Worm (Caenorhabditis elegans): ENCODE data around the gene clec-205.
A peak's percentile ranks its signal among the peaks of the same experiment; 100 is the strongest.

The clec-205 gene

ce11 chrV:1767427-1767826 is 6.7 kb downstream of the clec-205 start:
- TF ChIP-seq aha-1 (tag) (no peak), nhr-28 (tag; optimal IDR thresholded peaks at IDR 0.05) (peak; percentile 22), zip-2 (tag; optimal IDR thresholded peaks at IDR 0.05) (no peak), gei-8 (GFP tag; optimal IDR thresholded peaks at IDR 0.05) (no peak), mxl-2 (GFP tag; conservative IDR thresholded peaks at IDR 0.05) (no peak)

- TF ChIP-seq F10B5.3 (tag; optimal IDR thresholded peaks at IDR 0.05), result no peak
- TF ChIP-seq cey-2 (tag; optimal IDR thresholded peaks at IDR 0.05; ENCODE audit: borderline replicate concordance, insufficient read depth), result no peak
- no peak for TF ChIP-seq D1046.2 (GFP tag; IDR thresholded peaks at IDR 0.05)
- peak; percentile 83 for TF ChIP-seq hlh-11 (tag; optimal IDR thresholded peaks at IDR 0.05)
- TF ChIP-seq hif-1 (tag; optimal IDR thresholded peaks at IDR 0.05), result no peak
- TF ChIP-seq ama-1 (optimal IDR thresholded peaks at IDR 0.05), result no peak
- TF ChIP-seq mep-1 (tag; optimal IDR thresholded peaks at IDR 0.05), result peak; percentile 28
- TF ChIP-seq lin-1 (GFP tag; IDR thresholded peaks at IDR 0.05), result no peak
- TF ChIP-seq lsy-2 (tag; optimal IDR thresholded peaks at IDR 0.05), result no peak
- no peak for TF ChIP-seq egl-43 (GFP tag; IDR thresholded peaks at IDR 0.05)
- no peak for TF ChIP-seq nhr-10 (tag; optimal IDR thresholded peaks at IDR 0.05)
- TF ChIP-seq dmd-6 (GFP tag; IDR thresholded peaks at IDR 0.05), result peak; percentile 67
- no peak for TF ChIP-seq F44E2.7 (GFP tag; IDR thresholded peaks at IDR 0.05)
- TF ChIP-seq ceh-82 (tag; optimal IDR thresholded peaks at IDR 0.05), result no peak
- TF ChIP-seq madf-5 (GFP tag; IDR thresholded peaks at IDR 0.05), result no peak
- no peak for TF ChIP-seq aly-2 (tag; optimal IDR thresholded peaks at IDR 0.05)
- peak in 1 of 2 experiments; percentile 14 for TF ChIP-seq mdl-1 (tag; optimal IDR thresholded peaks at IDR 0.05)
- TF ChIP-seq tra-1 (GFP tag; IDR thresholded peaks at IDR 0.05), result no peak
- TF ChIP-seq daf-12 (tag; optimal IDR thresholded peaks at IDR 0.05), result no peak
- TF ChIP-seq nhr-25 (tag; optimal IDR thresholded peaks at IDR 0.05; ENCODE audit: borderline replicate concordance, insufficient read depth), result no peak
- TF ChIP-seq nhr-77 (tag; optimal IDR thresholded peaks at IDR 0.05), result no peak
- peak; percentile 66 for TF ChIP-seq mxl-3 (GFP tag; optimal IDR thresholded peaks at IDR 0.05)
- no peak for TF ChIP-seq T20F7.1 (GFP tag; optimal IDR thresholded peaks at IDR 0.05)
- TF ChIP-seq ZK337.2 (GFP tag; IDR thresholded peaks at IDR 0.05), result no peak
- no peak for TF ChIP-seq vab-7 (GFP tag; IDR thresholded peaks at IDR 0.05)
- TF ChIP-seq nhr-237 (tag; optimal IDR thresholded peaks at IDR 0.05), result no peak
- TF ChIP-seq skn-1 (tag; optimal IDR thresholded peaks at IDR 0.05), result no peak
- peak; percentile 9 for TF ChIP-seq mes-2 (tag; optimal IDR thresholded peaks at IDR 0.05; ENCODE audit: poor library complexity, severe bottlenecking)
- TF ChIP-seq zip-11 (GFP tag; IDR thresholded peaks at IDR 0.05), result no peak
- TF ChIP-seq nhr-11 (tag; optimal IDR thresholded peaks at IDR 0.05), result no peak
- no peak for TF ChIP-seq nhr-42 (GFP tag; IDR thresholded peaks at IDR 0.05)
- no peak for TF ChIP-seq gei-8 (GFP tag; optimal IDR thresholded peaks at IDR 0.05)
- no peak for TF ChIP-seq dpl-1 (GFP tag; optimal IDR thresholded peaks at IDR 0.05)
- TF ChIP-seq ZK546.5 (tag; optimal IDR thresholded peaks at IDR 0.05), result no peak
- no peak for TF ChIP-seq lin-29 (GFP tag; IDR thresholded peaks at IDR 0.05)
- TF ChIP-seq Y75B8A.6 (GFP tag; IDR thresholded peaks at IDR 0.05), result no peak
- peak in 1 of 2 experiments; percentile 28 for TF ChIP-seq daf-16 (GFP tag; optimal IDR thresholded peaks at IDR 0.05)
- TF ChIP-seq daf-16 (tag; optimal IDR thresholded peaks at IDR 0.05), result peak; percentile 4
- TF ChIP-seq hlh-30 (tag; optimal IDR thresholded peaks at IDR 0.05; ENCODE audit: insufficient read depth), result peak; percentile 93
- TF ChIP-seq nhr-28 (tag; optimal IDR thresholded peaks at IDR 0.05), result peak; percentile 76
- peak; percentile 46 for TF ChIP-seq dve-1 (tag; optimal IDR thresholded peaks at IDR 0.05; ENCODE audit: insufficient read depth)
- no peak for TF ChIP-seq lir-3 (tag; optimal IDR thresholded peaks at IDR 0.05)
- peak; percentile 27 for TF ChIP-seq pqm-1 (tag; optimal IDR thresholded peaks at IDR 0.05)
Measured at ce11 chrV:1771727-1772126, 11.0 kb downstream of the clec-205 start, which contains the start of gene dhs-13. dhs-13 (minus strand) TSS chrV:1771734.
